Worm (Caenorhabditis elegans) whole organism, L1 larva: ENCODE data around the gene sri-1.

Source experiments
- alr-1 ChIP-seq: fragments of 200-800 bp; sonication (Bioruptor generic); optimal IDR thresholded peaks from 2 replicates; lab custom pipeline; 2018; ENCODE audit warnings: borderline replicate concordance, mild to moderate bottlenecking, missing genetic modification characterization, missing compliant biosample characterization
- aly-2 ChIP-seq: fragments of 150-350 bp; optimal IDR thresholded peaks from 2 replicates; lab custom pipeline; 2014; ENCODE audit warnings: missing biosample characterization, missing genetic modification characterization
- blmp-1 ChIP-seq: fragments of 150-350 bp; optimal IDR thresholded peaks from 2 replicates; lab custom pipeline; 2014; ENCODE audit warnings: missing biosample characterization, missing genetic modification characterization
- fkh-8 ChIP-seq: sonication (generic microtip); optimal IDR thresholded peaks from 2 replicates; lab custom pipeline; 2016; ENCODE audit warnings: mild to moderate bottlenecking, missing genetic modification characterization, missing compliant biosample characterization
- lin-35 ChIP-seq, 2 experiments: fragments of 150-350 bp; optimal IDR thresholded peaks; 2 replicates each; lab custom pipeline; 2014; ENCODE audit warnings: missing biosample characterization in 2 of 2, missing genetic modification characterization in 2 of 2, missing genetic modification reagents in 2 of 2
- nhr-77 ChIP-seq: fragments of 150-350 bp; optimal IDR thresholded peaks from 2 replicates; lab custom pipeline; 2014; ENCODE audit warnings: missing biosample characterization, missing genetic modification characterization

- no peak for TF ChIP-seq aly-2 (tag; lab: Kevin White, UChicago)
- TF ChIP-seq fkh-8 (tag; lab: Kevin White, UChicago) = no peak
- no peak for TF ChIP-seq alr-1 (tag; lab: Kevin White, UChicago)
- no peak for TF ChIP-seq blmp-1 (tag; lab: Kevin White, UChicago)
- TF ChIP-seq lin-35 (GFP tag; optimal IDR thresholded peaks at IDR 0.05; lab: Kevin White, UChicago) = no peak
- TF ChIP-seq nhr-77 (tag; lab: Kevin White, UChicago) = no peak
Observed at ce11 chrV:15922979-15923378, 44.5 kb downstream of the sri-1 start, which contains the start of gene F35E8.13.
